Fruit fly (Drosophila melanogaster) whole organism, embryonic: Measurements from ENCODE around the gene Lsd-1.

Source experiments
- Atf3 ChIP-seq: fragments of 200-800 bp; sonication (Bioruptor generic); optimal IDR thresholded peaks from 3 replicates; lab custom pipeline; 2016; ENCODE audit warnings: missing biosample characterization, missing genetic modification characterization
- Bteb2 ChIP-seq: fragments of 200-800 bp; sonication (Bioruptor generic); optimal IDR thresholded peaks from 2 replicates; lab custom pipeline; 2016; ENCODE audit warnings: missing biosample characterization, missing genetic modification characterization
- CG10147 ChIP-seq: fragments of 200-800 bp; sonication (Bioruptor generic); optimal IDR thresholded peaks from 2 replicates; lab custom pipeline; 2019; ENCODE audit warnings: missing biosample characterization, mild to moderate bottlenecking, missing genetic modification characterization, moderate library complexity
- CG10462 ChIP-seq: fragments of 200-800 bp; sonication (Bioruptor generic); optimal IDR thresholded peaks from 2 replicates; lab custom pipeline; 2016; ENCODE audit warnings: missing biosample characterization, missing genetic modification characterization
- CG12219 ChIP-seq: fragments of 200-800 bp; sonication (Bioruptor generic); optimal IDR thresholded peaks from 3 replicates; lab custom pipeline; 2018; ENCODE audit warnings: missing biosample characterization, mild to moderate bottlenecking, missing genetic modification characterization
- CG13775 ChIP-seq: fragments of 200-800 bp; sonication (Bioruptor generic); optimal IDR thresholded peaks from 3 replicates; lab custom pipeline; 2017; ENCODE audit warnings: missing biosample characterization, mild to moderate bottlenecking, missing genetic modification characterization
- CG14965 ChIP-seq: fragments of 200-800 bp; sonication (Bioruptor generic); optimal IDR thresholded peaks from 2 replicates; lab custom pipeline; 2016; ENCODE audit warnings: missing biosample characterization, missing genetic modification characterization, borderline replicate concordance
- CG18011 ChIP-seq: fragments of 200-800 bp; sonication (Bioruptor generic); optimal IDR thresholded peaks from 2 replicates; lab custom pipeline; 2017; ENCODE audit warnings: missing biosample characterization, missing genetic modification characterization, mild to moderate bottlenecking, moderate library complexity, missing genotype
- CG31441 ChIP-seq: fragments of 200-800 bp; sonication (Bioruptor generic); IDR thresholded peaks from 2 replicates; pipeline ENCODE4 v1.3.6; 2022; ENCODE audit warnings: missing biosample characterization, missing genetic modification characterization
- CG3726 ChIP-seq: fragments of 200-800 bp; sonication (Bioruptor generic); IDR thresholded peaks from 3 replicates; pipeline ENCODE4, ENCODE4 v1.3.6; 2022; ENCODE audit warnings: missing biosample characterization, missing genetic modification characterization
- CG4730 ChIP-seq: fragments of 200-800 bp; sonication (Bioruptor generic); IDR thresholded peaks from 2 replicates; pipeline ENCODE4 v1.3.6; 2022; ENCODE audit warnings: missing biosample characterization, missing genetic modification characterization
- CG5180 ChIP-seq: fragments of 200-800 bp; sonication (Bioruptor generic); optimal IDR thresholded peaks from 3 replicates; lab custom pipeline; 2017; ENCODE audit warnings: missing biosample characterization, missing genetic modification characterization, mild to moderate bottlenecking, moderate library complexity, missing genetic modification reagents
- CG6813 ChIP-seq: fragments of 200-800 bp; sonication (Bioruptor generic); optimal IDR thresholded peaks from 2 replicates; lab custom pipeline; 2017; ENCODE audit warnings: missing biosample characterization, missing genetic modification characterization, mild to moderate bottlenecking, moderate library complexity, missing genetic modification reagents
- CG6854 ChIP-seq: fragments of 200-800 bp; sonication (Bioruptor generic); optimal IDR thresholded peaks from 3 replicates; lab custom pipeline; 2017; ENCODE audit warnings: missing biosample characterization, mild to moderate bottlenecking, missing genetic modification characterization
- CG8281 ChIP-seq: fragments of 200-800 bp; sonication (Bioruptor generic); optimal IDR thresholded peaks from 2 replicates; lab custom pipeline; 2018; ENCODE audit warnings: missing biosample characterization, mild to moderate bottlenecking, missing genetic modification characterization, moderate library complexity
- CG8290 ChIP-seq, 3 experiments: fragments of 200-800 bp; sonication (Bioruptor generic); optimal IDR thresholded peaks; 2 replicates each; lab custom pipeline; 2016 to 2019; ENCODE audit warnings: missing biosample characterization in 3 of 3, missing genetic modification characterization in 3 of 3, mild to moderate bottlenecking in 2 of 3, moderate library complexity in 1 of 3
- CG8388 ChIP-seq: fragments of 200-800 bp; sonication (Bioruptor generic); optimal IDR thresholded peaks from 2 replicates; lab custom pipeline; 2019; ENCODE audit warnings: missing biosample characterization, mild to moderate bottlenecking, missing genetic modification characterization, moderate library complexity
- CG8944 ChIP-seq: fragments of 200-800 bp; sonication (Bioruptor generic); optimal IDR thresholded peaks from 3 replicates; lab custom pipeline; 2016; ENCODE audit warnings: missing biosample characterization, missing genetic modification characterization
- CG9437 ChIP-seq: fragments of 200-800 bp; sonication (Bioruptor generic); optimal IDR thresholded peaks from 2 replicates; lab custom pipeline; 2018; ENCODE audit warnings: missing biosample characterization, mild to moderate bottlenecking, missing genetic modification characterization
- Camta ChIP-seq: fragments of 200-800 bp; sonication (Bioruptor generic); optimal IDR thresholded peaks from 2 replicates; lab custom pipeline; 2016; ENCODE audit warnings: missing biosample characterization, missing genetic modification characterization
- Eip74EF ChIP-seq, 2 experiments: fragments of 200-800 bp in 1 of 2; fragments of >200 bp in 1 of 2; sonication (Bioruptor generic) in 1 of 2; optimal IDR thresholded peaks; 2 replicates each; lab custom pipeline; 2017 to 2019; ENCODE audit warnings: missing biosample characterization in 2 of 2, missing genetic modification characterization in 2 of 2, mild to moderate bottlenecking in 1 of 2, moderate library complexity in 1 of 2
- Fer3 ChIP-seq: fragments of 200-800 bp; sonication (Bioruptor generic); optimal IDR thresholded peaks from 2 replicates; lab custom pipeline; 2018; ENCODE audit warnings: missing biosample characterization, mild to moderate bottlenecking, missing genetic modification characterization, moderate library complexity
- HLH4C ChIP-seq: fragments of 200-800 bp; sonication (Bioruptor generic); IDR thresholded peaks from 3 replicates; pipeline ENCODE4 v1.3.6; 2022; ENCODE audit warnings: missing biosample characterization, missing genetic modification characterization; ENCODE audit not compliant: partially characterized antibody
- Hand ChIP-seq: fragments of 200-800 bp; sonication (Bioruptor generic); optimal IDR thresholded peaks from 2 replicates; lab custom pipeline; 2017; ENCODE audit warnings: mild to moderate bottlenecking, missing biosample characterization, missing genetic modification reagents, missing genetic modification characterization
- Hmr ChIP-seq: fragments of 200-800 bp; sonication (Bioruptor generic); optimal IDR thresholded peaks from 3 replicates; lab custom pipeline; 2017; ENCODE audit warnings: mild to moderate bottlenecking, missing biosample characterization, missing genetic modification reagents, missing genetic modification characterization
- NC2α ChIP-seq: fragments of 200-800 bp; sonication (Bioruptor generic); optimal IDR thresholded peaks from 2 replicates; lab custom pipeline; 2016; ENCODE audit warnings: missing biosample characterization, missing genetic modification characterization
- Neu2 ChIP-seq: fragments of 200-800 bp; sonication (Bioruptor generic); optimal IDR thresholded peaks from 3 replicates; lab custom pipeline; 2016; ENCODE audit warnings: missing biosample characterization, missing genetic modification characterization, borderline replicate concordance
- NfI ChIP-seq: fragments of 200-800 bp; sonication (Bioruptor generic); optimal IDR thresholded peaks from 3 replicates; lab custom pipeline; 2018; ENCODE audit warnings: missing biosample characterization, mild to moderate bottlenecking, missing genetic modification characterization, moderate library complexity
- Sox100B ChIP-seq: fragments of 200-800 bp; sonication (Bioruptor generic); optimal IDR thresholded peaks from 3 replicates; lab custom pipeline; 2018; ENCODE audit warnings: missing biosample characterization, mild to moderate bottlenecking, missing genetic modification characterization
- Ssrp ChIP-seq: fragments of 200-800 bp; sonication (Bioruptor generic); optimal IDR thresholded peaks from 2 replicates; lab custom pipeline; 2018; ENCODE audit warnings: missing biosample characterization, mild to moderate bottlenecking, missing genetic modification characterization, moderate library complexity
- Xbp1 ChIP-seq: fragments of 200-800 bp; sonication (Bioruptor generic); optimal IDR thresholded peaks from 3 replicates; lab custom pipeline; 2016; ENCODE audit warnings: missing biosample characterization, mild to moderate bottlenecking, missing genetic modification characterization
- ab ChIP-seq: fragments of 200-800 bp; sonication (Bioruptor generic); optimal IDR thresholded peaks from 2 replicates; lab custom pipeline; 2016; ENCODE audit warnings: missing biosample characterization, missing genetic modification characterization
- ato ChIP-seq: fragments of 200-800 bp; sonication (Bioruptor generic); IDR thresholded peaks from 2 replicates; pipeline ENCODE4 v1.3.6; 2022; ENCODE audit warnings: missing biosample characterization, missing genetic modification characterization; ENCODE audit not compliant: partially characterized antibody
- bbx ChIP-seq: fragments of 200-800 bp; sonication (Bioruptor generic); IDR thresholded peaks from 2 replicates; pipeline ENCODE4 v1.3.6; 2022; ENCODE audit warnings: missing biosample characterization, missing genetic modification characterization; ENCODE audit not compliant: partially characterized antibody
- bigmax ChIP-seq: fragments of 200-800 bp; sonication (Bioruptor generic); optimal IDR thresholded peaks from 2 replicates; lab custom pipeline; 2018; ENCODE audit warnings: missing biosample characterization, mild to moderate bottlenecking, missing genetic modification characterization
- dpn ChIP-seq, 2 experiments: fragments of 200-800 bp; sonication (Bioruptor generic); optimal IDR thresholded peaks; 3 replicates each; lab custom pipeline; 2016; ENCODE audit warnings: missing biosample characterization in 2 of 2, missing genetic modification characterization in 2 of 2
- en ChIP-seq: fragments of 200-800 bp; sonication (Bioruptor generic); optimal IDR thresholded peaks from 2 replicates; lab custom pipeline; 2016; ENCODE audit warnings: missing biosample characterization, missing genetic modification characterization
- ham ChIP-seq: fragments of 200-800 bp; sonication (Bioruptor generic); IDR thresholded peaks from 2 replicates; pipeline ENCODE4 v1.3.6; 2022; ENCODE audit warnings: missing biosample characterization, missing genetic modification characterization
- knrl ChIP-seq: fragments of 200-800 bp; sonication (Bioruptor generic); IDR thresholded peaks from 3 replicates; pipeline ENCODE4 v1.3.6; 2022; ENCODE audit warnings: missing biosample characterization, missing genetic modification characterization; ENCODE audit not compliant: partially characterized antibody
- nmo ChIP-seq: fragments of 200-800 bp; sonication (Bioruptor generic); optimal IDR thresholded peaks from 2 replicates; lab custom pipeline; 2018; ENCODE audit warnings: missing biosample characterization, mild to moderate bottlenecking, missing genetic modification characterization, moderate library complexity
- p53 ChIP-seq: fragments of 200-800 bp; sonication (Bioruptor generic); optimal IDR thresholded peaks from 2 replicates; lab custom pipeline; 2016; ENCODE audit warnings: missing biosample characterization, missing genetic modification characterization
- psq ChIP-seq: fragments of 200-800 bp; sonication (Bioruptor generic); optimal IDR thresholded peaks from 2 replicates; lab custom pipeline; 2017; ENCODE audit warnings: missing biosample characterization, missing genetic modification characterization
- row ChIP-seq: fragments of 200-800 bp; sonication (Bioruptor generic); IDR thresholded peaks from 3 replicates; pipeline ENCODE4 v1.3.6; 2022; ENCODE audit warnings: missing biosample characterization, missing genetic modification characterization
- sisA ChIP-seq: fragments of 200-800 bp; sonication (Bioruptor generic); IDR thresholded peaks from 2 replicates; pipeline ENCODE4 v1.3.6; 2022; ENCODE audit warnings: missing biosample characterization, missing genetic modification characterization
- slbo ChIP-seq: fragments of 200-800 bp; sonication (Bioruptor generic); IDR thresholded peaks from 2 replicates; pipeline ENCODE4 v1.3.6; 2022; ENCODE audit warnings: missing biosample characterization, missing genetic modification characterization
- so ChIP-seq: fragments of 200-800 bp; sonication (Bioruptor generic); IDR thresholded peaks from 3 replicates; pipeline ENCODE4 v1.3.6; 2022; ENCODE audit warnings: missing biosample characterization, missing genetic modification characterization
- twi ChIP-seq: fragments of 200-800 bp; optimal IDR thresholded peaks from 2 replicates; lab custom pipeline; 2019; ENCODE audit warnings: missing biosample characterization, mild to moderate bottlenecking, missing genetic modification characterization, moderate library complexity
- unc-4 ChIP-seq: fragments of 200-800 bp; sonication (Bioruptor generic); IDR thresholded peaks from 2 replicates; pipeline ENCODE4 v1.3.6; 2022; ENCODE audit warnings: missing biosample characterization, missing genetic modification characterization; ENCODE audit not compliant: partially characterized antibody

Lsd-1 gene

dm6 chr3R:23723381-23724034 lies 40.1 kb upstream of the Lsd-1 start (continued):
- TF ChIP-seq CG8290 (GFP tag; optimal IDR thresholded peaks at IDR 0.05; lab: Kevin White, UChicago) = peak; percentile 37
- TF ChIP-seq CG8290 (tag; optimal IDR thresholded peaks at IDR 0.05; lab: Kevin White, UChicago) = peak in 1 of 2 experiments; percentile 51
- TF ChIP-seq ato = no peak
- peak; percentile 78 for TF ChIP-seq CG6813
- peak; percentile 41 for TF ChIP-seq CG6854
- TF ChIP-seq slbo (GFP tag; lab: Robert Waterston, UW) = no peak
- no peak for TF ChIP-seq Bteb2
- peak; percentile 64 for TF ChIP-seq Sox100B (GFP tag; lab: Kevin White, UChicago)
- no peak for TF ChIP-seq Xbp1
- TF ChIP-seq CG5180 = peak; percentile 78
- no peak for TF ChIP-seq CG18011 (GFP tag; lab: Kevin White, UChicago)
- no peak for TF ChIP-seq nmo
- no peak for TF ChIP-seq Fer3 (tag; lab: Kevin White, UChicago)
- TF ChIP-seq unc-4 (GFP tag; lab: Robert Waterston, UW) = no peak
- TF ChIP-seq Atf3 (GFP tag; lab: Kevin White, UChicago) = no peak
- peak; percentile 14 for TF ChIP-seq CG12219 (GFP tag; lab: Kevin White, UChicago)
- peak; percentile 61 for TF ChIP-seq p53 (GFP tag; lab: Kevin White, UChicago)
- no peak for TF ChIP-seq Neu2
- peak; percentile 37; the same call in 1 of the 3 replicates for TF ChIP-seq so (GFP tag; lab: Robert Waterston, UW)
- TF ChIP-seq Hand (GFP tag; lab: Kevin White, UChicago) = no peak
- peak; percentile 34; the same call in 1 of the 2 replicates for TF ChIP-seq CG31441 (GFP tag; lab: Robert Waterston, UW)
- peak; percentile 51 for TF ChIP-seq Hmr
- TF ChIP-seq CG10147 = no peak
- TF ChIP-seq CG14965 = peak; percentile 63
- no peak for TF ChIP-seq NfI
- TF ChIP-seq ham (GFP tag; lab: Robert Waterston, UW) = 0 out of 2 replicates have a peak, but pooled peaks have one; percentile 8
- TF ChIP-seq en (GFP tag; lab: Kevin White, UChicago) = no peak
- TF ChIP-seq row (GFP tag; lab: Robert Waterston, UW) = no peak
- TF ChIP-seq dpn (GFP tag; optimal IDR thresholded peaks at IDR 0.05; lab: Kevin White, UChicago) = no peak
- no peak for TF ChIP-seq bbx (GFP tag; lab: Robert Waterston, UW)
- TF ChIP-seq ab (GFP tag; lab: Kevin White, UChicago) = no peak
- no peak for TF ChIP-seq psq (GFP tag; lab: Kevin White, UChicago)
- TF ChIP-seq Camta (GFP tag; lab: Kevin White, UChicago) = peak; percentile 49
- no peak for TF ChIP-seq CG13775 (GFP tag; lab: Kevin White, UChicago)
- no peak for TF ChIP-seq NC2α (GFP tag; lab: Kevin White, UChicago)
- peak; percentile 17; the same call in 1 of the 2 replicates for TF ChIP-seq CG4730 (GFP tag; lab: Robert Waterston, UW)
- TF ChIP-seq CG9437 = no peak
- TF ChIP-seq HLH4C (GFP tag; lab: Robert Waterston, UW) = no peak
- TF ChIP-seq CG8944 = no peak
- no peak for TF ChIP-seq twi (tag; lab: Kevin White, UChicago)
- peak; percentile 79; the same call in 2 of the 3 replicates for TF ChIP-seq CG3726 (GFP tag; lab: Robert Waterston, UW)
- peak; percentile 26 for TF ChIP-seq bigmax (GFP tag; lab: Kevin White, UChicago)
- TF ChIP-seq CG8388 (GFP tag; lab: Kevin White, UChicago) = no peak
- no peak for TF ChIP-seq Ssrp (tag; lab: Kevin White, UChicago)
- no peak for TF ChIP-seq Eip74EF (GFP tag; optimal IDR thresholded peaks at IDR 0.05; lab: Kevin White, UChicago)
- peak; percentile 52 for TF ChIP-seq CG8281 (tag; lab: Kevin White, UChicago)
- TF ChIP-seq sisA (GFP tag; lab: Robert Waterston, UW) = no peak
- peak; percentile 21 for TF ChIP-seq CG10462
- TF ChIP-seq knrl (GFP tag; lab: Robert Waterston, UW) = no peak
